Worm (Caenorhabditis elegans): Measurements from ENCODE around the gene Y65A5A.24.
A peak's percentile ranks its signal among the peaks of the same experiment; 100 is the strongest.

The Y65A5A.24 gene

DNA sequence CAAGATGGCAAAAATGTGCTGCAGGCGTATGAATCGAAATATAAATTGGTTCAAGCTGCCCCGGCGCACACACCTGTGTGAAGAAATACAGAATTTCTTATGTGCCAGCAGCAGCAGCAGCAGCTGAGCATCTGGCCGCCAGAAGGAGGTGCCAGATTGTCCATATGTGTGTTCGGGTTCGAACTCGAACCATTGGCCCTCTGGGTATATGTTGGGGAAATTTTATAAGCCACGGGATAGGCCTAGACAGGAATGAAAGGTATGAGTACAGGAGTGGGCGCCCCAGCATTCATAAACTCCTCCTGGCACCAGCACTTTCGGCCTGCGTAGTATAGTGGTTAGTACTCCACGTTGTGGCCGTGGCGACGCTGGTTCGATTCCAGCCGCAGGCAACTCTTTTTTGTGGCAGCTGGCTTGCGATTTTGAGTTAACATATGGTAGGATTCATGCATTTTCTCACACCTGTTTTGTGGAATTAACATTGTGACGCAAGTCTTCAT, 5.6 kb upstream of the Y65A5A.24 start:
- TF ChIP-seq T23F11.4 (GFP tag; optimal IDR thresholded peaks at IDR 0.05) (peak; percentile 37), pqm-1 (tag; optimal IDR thresholded peaks at IDR 0.05) (peak; percentile 20), ceh-18 (tag; optimal IDR thresholded peaks at IDR 0.05) (no peak), ceh-19 (GFP tag; optimal IDR thresholded peaks at IDR 0.05) (peak; percentile 28), hlh-8 (tag; optimal IDR thresholded peaks at IDR 0.05) (peak; percentile 97), hlh-6 (tag; optimal IDR thresholded peaks at IDR 0.05) (peak; percentile 78), C08G9.2 (tag; optimal IDR thresholded peaks at IDR 0.05) (peak; percentile 51), K09A11.1 (tag; optimal IDR thresholded peaks at IDR 0.05; ENCODE audit: insufficient read depth) (peak; percentile 18), ceh-6 (GFP tag; optimal IDR thresholded peaks at IDR 0.05) (peak; percentile 71), ahr-1 (tag; optimal IDR thresholded peaks at IDR 0.05) (no peak), tbx-2 (tag; optimal IDR thresholded peaks at IDR 0.05) (peak; percentile 12), ceh-31 (tag; optimal IDR thresholded peaks at IDR 0.05) (peak; percentile 34), lim-6 (tag; optimal IDR thresholded peaks at IDR 0.05) (no peak), ceh-48 (tag; optimal IDR thresholded peaks at IDR 0.05) (peak; percentile 6), ztf-16 (tag; optimal IDR thresholded peaks at IDR 0.05) (peak; percentile 12), nhr-232 (tag; optimal IDR thresholded peaks at IDR 0.05) (peak; percentile 26), syd-9 (tag; optimal IDR thresholded peaks at IDR 0.05) (peak; percentile 23), sox-2 (GFP tag; IDR thresholded peaks at IDR 0.05) (no peak), che-1 (tag; optimal IDR thresholded peaks at IDR 0.05) (peak; percentile 53), ref-2 (tag; optimal IDR thresholded peaks at IDR 0.05) (peak; percentile 60), lin-11 (tag; optimal IDR thresholded peaks at IDR 0.05) (peak; percentile 33), ceh-22 (tag; optimal IDR thresholded peaks at IDR 0.05) (no peak), C38D4.7 (GFP tag; optimal IDR thresholded peaks at IDR 0.05) (peak; percentile 51), unc-42 (tag; optimal IDR thresholded peaks at IDR 0.05) (no peak), K02D7.2 (tag; optimal IDR thresholded peaks at IDR 0.05) (peak; percentile 20), pat-9 (tag; optimal IDR thresholded peaks at IDR 0.05) (peak; percentile 37), pha-2 (tag; optimal IDR thresholded peaks at IDR 0.05) (peak; percentile 53), gmeb-2 (tag; optimal IDR thresholded peaks at IDR 0.05) (peak; percentile 28), nfya-1 (tag; optimal IDR thresholded peaks at IDR 0.05) (peak; percentile 7)

- no peak for TF ChIP-seq sox-2 (GFP tag; IDR thresholded peaks at IDR 0.05)
- TF ChIP-seq ttx-3 (tag; optimal IDR thresholded peaks at IDR 0.05), result no peak
- no peak for TF ChIP-seq C08G9.2 (tag; optimal IDR thresholded peaks at IDR 0.05)
- TF ChIP-seq hlh-6 (tag; optimal IDR thresholded peaks at IDR 0.05), result no peak
- TF ChIP-seq pha-2 (tag; optimal IDR thresholded peaks at IDR 0.05), result peak; percentile 10
- no peak for TF ChIP-seq ceh-22 (tag; optimal IDR thresholded peaks at IDR 0.05)
- TF ChIP-seq pat-9 (tag; optimal IDR thresholded peaks at IDR 0.05), result peak; percentile 10
- no peak for TF ChIP-seq dmd-4 (tag; optimal IDR thresholded peaks at IDR 0.05; ENCODE audit: borderline replicate concordance)
- TF ChIP-seq ahr-1 (tag; optimal IDR thresholded peaks at IDR 0.05), result no peak
- TF ChIP-seq ama-1 (optimal IDR thresholded peaks at IDR 0.05), result no peak
- TF ChIP-seq ceh-30 (tag; optimal IDR thresholded peaks at IDR 0.05), result no peak
- TF ChIP-seq fax-1 (tag; optimal IDR thresholded peaks at IDR 0.05), result no peak
- peak; percentile 1 for TF ChIP-seq dve-1 (tag; optimal IDR thresholded peaks at IDR 0.05)
- peak; percentile 28 for TF ChIP-seq C38D4.7 (GFP tag; optimal IDR thresholded peaks at IDR 0.05)
- no peak for TF ChIP-seq ceh-2 (tag; optimal IDR thresholded peaks at IDR 0.05)
- TF ChIP-seq madf-2 (tag; optimal IDR thresholded peaks at IDR 0.05), result peak; percentile 11
- TF ChIP-seq hlh-15 (tag; optimal IDR thresholded peaks at IDR 0.05), result no peak
- TF ChIP-seq sox-4 (tag; optimal IDR thresholded peaks at IDR 0.05), result no peak
- no peak for TF ChIP-seq lim-6 (tag; optimal IDR thresholded peaks at IDR 0.05)
- no peak for TF ChIP-seq fkh-6 (tag; optimal IDR thresholded peaks at IDR 0.05)
- no peak for TF ChIP-seq nfya-1 (tag; optimal IDR thresholded peaks at IDR 0.05)
- TF ChIP-seq fkh-10 (GFP tag; optimal IDR thresholded peaks at IDR 0.05), result no peak
- TF ChIP-seq hlh-30 (tag; optimal IDR thresholded peaks at IDR 0.05; ENCODE audit: insufficient read depth), result no peak
- no peak for TF ChIP-seq pag-3 (tag; optimal IDR thresholded peaks at IDR 0.05; ENCODE audit: borderline replicate concordance)
- TF ChIP-seq pax-1 (tag; optimal IDR thresholded peaks at IDR 0.05), result no peak
- TF ChIP-seq npax-4 (tag; optimal IDR thresholded peaks at IDR 0.05), result no peak
- TF ChIP-seq syd-9 (tag; optimal IDR thresholded peaks at IDR 0.05), result no peak
- no peak for TF ChIP-seq unc-42 (tag; optimal IDR thresholded peaks at IDR 0.05)
- no peak for TF ChIP-seq rnt-1 (tag; optimal IDR thresholded peaks at IDR 0.05)
- no peak for TF ChIP-seq T23F11.4 (GFP tag; optimal IDR thresholded peaks at IDR 0.05)
- no peak for TF ChIP-seq ceh-9 (tag; optimal IDR thresholded peaks at IDR 0.05)
- no peak for TF ChIP-seq elt-2 (tag; optimal IDR thresholded peaks at IDR 0.05)
- no peak for TF ChIP-seq ets-4 (tag; optimal IDR thresholded peaks at IDR 0.05)
- no peak for TF ChIP-seq lin-11 (tag; optimal IDR thresholded peaks at IDR 0.05)
- peak; percentile 33 for TF ChIP-seq tbx-2 (tag; optimal IDR thresholded peaks at IDR 0.05)
- TF ChIP-seq ceh-19 (GFP tag; optimal IDR thresholded peaks at IDR 0.05), result no peak
Measured at ce11 chrIV:16388856-16389461, 4.8 kb upstream of the Y65A5A.24 start.

Measured in whole organism, late embryonic.